Worm (Caenorhabditis elegans) whole organism, midembryonic: ENCODE measurements around the gene smex-2.

Source experiments
- T22C8.4 ChIP-seq: fragments of 200-800 bp; sonication (Bioruptor generic); IDR thresholded peaks from 2 replicates; pipeline ENCODE4 v1.3.6; 2022; ENCODE audit warnings: missing genetic modification characterization, missing compliant biosample characterization
- cog-1 ChIP-seq: sonication (generic microtip); optimal IDR thresholded peaks from 2 replicates; lab custom pipeline; 2016; ENCODE audit warnings: missing genetic modification characterization, missing compliant biosample characterization
- klf-2 ChIP-seq: fragments of 200-800 bp; sonication (Bioruptor generic); conservative IDR thresholded peaks from 2 replicates; pipeline ENCODE4 v1.3.6; 2022; ENCODE audit warnings: missing genetic modification reagents, missing genetic modification characterization, missing compliant biosample characterization
- tab-1 ChIP-seq: fragments of 200-800 bp; sonication (Bioruptor generic); IDR thresholded peaks from 2 replicates; pipeline ENCODE4 v1.3.6; 2022; ENCODE audit warnings: missing genetic modification characterization, missing compliant biosample characterization
- ztf-23 ChIP-seq: fragments of 200-800 bp; sonication (Bioruptor generic); IDR thresholded peaks from 2 replicates; pipeline ENCODE4 v1.3.6; 2022; ENCODE audit warnings: missing genetic modification reagents, missing genetic modification characterization, missing compliant biosample characterization
- ztf-29 ChIP-seq: fragments of 200-800 bp; sonication (Bioruptor generic); IDR thresholded peaks from 2 replicates; pipeline ENCODE4 v1.3.6; 2022; ENCODE audit warnings: missing genetic modification reagents, missing genetic modification characterization, missing compliant biosample characterization

DNA sequence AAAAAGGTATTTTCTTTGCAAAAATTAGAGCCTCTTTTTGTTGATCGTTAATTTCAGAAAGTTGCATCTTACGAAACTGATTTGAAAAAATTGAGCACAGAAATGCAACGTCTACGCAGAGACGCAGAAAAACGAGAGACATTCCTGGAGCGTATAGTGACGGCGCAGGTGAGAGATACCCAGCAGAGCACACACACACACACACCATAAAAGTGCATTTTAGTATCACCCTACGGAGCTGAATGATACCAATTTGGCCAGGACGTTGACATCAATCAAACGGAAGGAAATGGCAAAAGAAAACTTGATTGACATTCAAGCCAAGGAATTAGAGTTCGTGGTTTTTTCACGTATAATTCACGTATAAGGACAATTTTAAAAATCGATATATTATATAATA, 24.7 kb downstream of the smex-2 start:
- TF ChIP-seq T22C8.4 (no peak), ztf-23 (GFP tag; lab: Robert Waterston, UW) (no peak), tab-1 (no peak), ztf-29 (GFP tag; lab: Robert Waterston, UW) (no peak), klf-2 (GFP tag; lab: Robert Waterston, UW) (no peak), cog-1 (tag; lab: Kevin White, UChicago) (no peak)
